Worm (Caenorhabditis elegans) whole organism, mixed stage, embryonic: ENCODE results near the gene oac-58.
"Not testable (repeated sequence)": the region's sequence is repeated elsewhere in the genome, so short reads cannot be mapped to it uniquely, and the experiment has no call there.

Source experiments
- M03D4.4 ChIP-seq: sonication (generic microtip); optimal IDR thresholded peaks from 2 replicates; lab custom pipeline; 2017; ENCODE audit warnings: mild to moderate bottlenecking, missing genetic modification characterization, missing compliant biosample characterization
- blmp-1 ChIP-seq: fragments of 150-350 bp; optimal IDR thresholded peaks from 2 replicates; lab custom pipeline; 2014; ENCODE audit warnings: missing biosample characterization, missing genetic modification characterization
- ceh-83 ChIP-seq: fragments of 200-800 bp; sonication (Bioruptor generic); optimal IDR thresholded peaks from 2 replicates; lab custom pipeline; 2018; ENCODE audit warnings: mild to moderate bottlenecking, missing genetic modification characterization, missing compliant biosample characterization
- ces-1 ChIP-seq: fragments of 150-350 bp; optimal IDR thresholded peaks from 2 replicates; lab custom pipeline; 2014; ENCODE audit warnings: missing biosample characterization, missing genetic modification reagents, missing genetic modification characterization
- cnd-1 ChIP-seq: fragments of 200-800 bp; sonication (Bioruptor generic); optimal IDR thresholded peaks from 2 replicates; lab custom pipeline; 2018; ENCODE audit warnings: mild to moderate bottlenecking, missing genetic modification characterization, missing compliant biosample characterization
- drap-1 ChIP-seq: fragments of 200-800 bp; sonication (Bioruptor generic); optimal IDR thresholded peaks from 3 replicates; lab custom pipeline; 2018; ENCODE audit warnings: mild to moderate bottlenecking, missing genetic modification characterization, missing compliant biosample characterization
- elt-1 ChIP-seq: sonication (generic microtip); optimal IDR thresholded peaks from 2 replicates; lab custom pipeline; 2017; ENCODE audit warnings: missing genetic modification characterization, mild to moderate bottlenecking, missing compliant biosample characterization, antibody characterized with exemption, moderate library complexity, borderline replicate concordance; ENCODE audit not compliant: insufficient read depth
- elt-3 ChIP-seq: fragments of 150-350 bp; optimal IDR thresholded peaks from 2 replicates; lab custom pipeline; 2014; ENCODE audit warnings: missing biosample characterization, missing genetic modification characterization
- flh-1 ChIP-seq: fragments of 200-800 bp; sonication (Bioruptor generic); optimal IDR thresholded peaks from 2 replicates; lab custom pipeline; 2018; ENCODE audit warnings: mild to moderate bottlenecking, missing genetic modification characterization, moderate library complexity, missing compliant biosample characterization
- ham-2 ChIP-seq: fragments of 200-800 bp; sonication (Bioruptor generic); optimal IDR thresholded peaks from 2 replicates; lab custom pipeline; 2018; ENCODE audit warnings: mild to moderate bottlenecking, missing genetic modification characterization, missing compliant biosample characterization
- hlh-1 ChIP-seq: fragments of 150-350 bp; optimal IDR thresholded peaks from 2 replicates; lab custom pipeline; 2014; ENCODE audit warnings: missing biosample characterization, missing genetic modification reagents, missing genetic modification characterization
- lin-13 ChIP-seq: fragments of 150-350 bp; optimal IDR thresholded peaks from 2 replicates; lab custom pipeline; 2014; ENCODE audit warnings: missing biosample characterization, missing genetic modification characterization
- lin-32 ChIP-seq: fragments of 200-800 bp; sonication (Bioruptor generic); optimal IDR thresholded peaks from 2 replicates; lab custom pipeline; 2018; ENCODE audit warnings: mild to moderate bottlenecking, missing genetic modification characterization, missing compliant biosample characterization
- lsy-2 ChIP-seq: fragments of 150-350 bp; optimal IDR thresholded peaks from 2 replicates; lab custom pipeline; 2014; ENCODE audit warnings: missing biosample characterization, missing genetic modification characterization
- mep-1 ChIP-seq: fragments of 150-350 bp; optimal IDR thresholded peaks from 2 replicates; lab custom pipeline; 2017; ENCODE audit warnings: missing biosample characterization, missing genetic modification reagents, missing genetic modification characterization, inconsistent platforms
- mls-2 ChIP-seq: sonication (generic microtip); optimal IDR thresholded peaks from 2 replicates; lab custom pipeline; 2016; ENCODE audit warnings: mild to moderate bottlenecking, missing genetic modification characterization, moderate library complexity, missing compliant biosample characterization
- nhr-12 ChIP-seq: fragments of 150-350 bp; optimal IDR thresholded peaks from 2 replicates; lab custom pipeline; 2014; ENCODE audit warnings: missing biosample characterization, missing genetic modification characterization
- nhr-2 ChIP-seq: fragments of 150-350 bp; optimal IDR thresholded peaks from 2 replicates; lab custom pipeline; 2014; ENCODE audit warnings: missing biosample characterization, missing genetic modification characterization
- nhr-237 ChIP-seq: fragments of 150-350 bp; optimal IDR thresholded peaks from 2 replicates; lab custom pipeline; 2014; ENCODE audit warnings: missing biosample characterization, missing genetic modification characterization
- nhr-76 ChIP-seq: sonication (generic microtip); optimal IDR thresholded peaks from 2 replicates; lab custom pipeline; 2017; ENCODE audit warnings: missing biosample characterization, missing genetic modification characterization
- pha-4 ChIP-seq: fragments of 150-350 bp; optimal IDR thresholded peaks from 2 replicates; lab custom pipeline; 2018; ENCODE audit warnings: missing biosample characterization, missing genetic modification reagents, missing genetic modification characterization
- sem-2 ChIP-seq: fragments of 200-800 bp; sonication (Bioruptor generic); optimal IDR thresholded peaks from 2 replicates; lab custom pipeline; 2018; ENCODE audit warnings: mild to moderate bottlenecking, missing genetic modification characterization, missing compliant biosample characterization
- snpc-4 ChIP-seq: fragments of 150-350 bp; optimal IDR thresholded peaks from 2 replicates; lab custom pipeline; 2014; ENCODE audit warnings: missing biosample characterization, missing genetic modification characterization
- sptf-1 ChIP-seq: sonication (generic microtip); optimal IDR thresholded peaks from 2 replicates; lab custom pipeline; 2017; ENCODE audit warnings: mild to moderate bottlenecking, missing genetic modification characterization, moderate library complexity, missing compliant biosample characterization
- tbx-8 ChIP-seq: fragments of 200-800 bp; sonication (Bioruptor generic); optimal IDR thresholded peaks from 2 replicates; lab custom pipeline; 2018; ENCODE audit warnings: mild to moderate bottlenecking, missing genetic modification characterization, moderate library complexity, missing compliant biosample characterization
- unc-120 ChIP-seq: sonication (generic microtip); optimal IDR thresholded peaks from 2 replicates; lab custom pipeline; 2017; ENCODE audit warnings: missing genetic modification characterization, missing compliant biosample characterization; ENCODE audit not compliant: poor library complexity, severe bottlenecking
- unc-39 ChIP-seq: fragments of 150-350 bp; optimal IDR thresholded peaks from 2 replicates; lab custom pipeline; 2014; ENCODE audit warnings: missing biosample characterization, missing genetic modification characterization
- unc-62 ChIP-seq: fragments of 150-350 bp; optimal IDR thresholded peaks from 2 replicates; lab custom pipeline; 2014; ENCODE audit warnings: missing biosample characterization, missing genetic modification reagents, missing genetic modification characterization
- zip-8 ChIP-seq: fragments of 150-350 bp; optimal IDR thresholded peaks from 2 replicates; lab custom pipeline; 2014; ENCODE audit warnings: missing biosample characterization, missing genetic modification characterization
- ztf-11 ChIP-seq: fragments of 150-350 bp; optimal IDR thresholded peaks from 2 replicates; lab custom pipeline; 2014; ENCODE audit warnings: missing biosample characterization, missing genetic modification characterization

Gene oac-58

ce11 chrIV:12330840-12331359 lies 19.4 kb upstream of the oac-58 start, which contains the start of gene ufd-1:
TSS of gene ufd-1 (minus strand) at chrIV:12330890.
- TF ChIP-seq mep-1 (tag; lab: Kevin White, UChicago) (peak; percentile 8), unc-39 (tag; lab: Kevin White, UChicago) (no peak)

ce11 chrIV:12326932-12327331 lies 15.4 kb upstream of the oac-58 start, which contains the start of gene F19B6.3:
TSS of gene F19B6.3 (plus strand) at chrIV:12327232.
- not testable (repeated sequence) for TF ChIP-seq unc-120; nhr-237; drap-1 (GFP tag; lab: Kevin White, UChicago)

ce11 chrIV:12307720-12308119 lies 3.8 kb downstream of the oac-58 start, which contains the start of gene oac-57:
TSS of gene oac-57 (minus strand) at chrIV:12307820.
- TF ChIP-seq unc-120: no peak
- no peak for TF ChIP-seq zip-8
- TF ChIP-seq nhr-2 (tag; lab: Kevin White, UChicago): no peak
- no peak for TF ChIP-seq pha-4 (tag; lab: Kevin White, UChicago)
- no peak for TF ChIP-seq ham-2 (GFP tag; lab: Kevin White, UChicago)
- no peak for TF ChIP-seq mep-1 (tag; lab: Kevin White, UChicago)
- no peak for TF ChIP-seq tbx-8 (GFP tag; lab: Kevin White, UChicago)
- TF ChIP-seq blmp-1: no peak
- TF ChIP-seq lin-13 (tag; lab: Kevin White, UChicago): no peak
- TF ChIP-seq nhr-76 (tag; lab: Kevin White, UChicago): no peak
- no peak for TF ChIP-seq sem-2 (GFP tag; lab: Kevin White, UChicago)
- no peak for TF ChIP-seq sptf-1 (tag; lab: Kevin White, UChicago)
- no peak for TF ChIP-seq flh-1 (GFP tag; lab: Kevin White, UChicago)
- TF ChIP-seq ceh-83 (GFP tag; lab: Kevin White, UChicago): no peak
- TF ChIP-seq elt-3 (tag; lab: Kevin White, UChicago): no peak
- TF ChIP-seq M03D4.4 (tag; lab: Kevin White, UChicago): no peak
- no peak for TF ChIP-seq nhr-237
- no peak for TF ChIP-seq nhr-12 (tag; lab: Kevin White, UChicago)
- no peak for TF ChIP-seq ztf-11 (tag; lab: Kevin White, UChicago)

- no peak for TF ChIP-seq ces-1 (GFP tag; lab: Kevin White, UChicago)
- no peak for TF ChIP-seq ztf-11 (tag; lab: Kevin White, UChicago)
- no peak for TF ChIP-seq pha-4 (tag; lab: Kevin White, UChicago)
- TF ChIP-seq tbx-8 (GFP tag; lab: Kevin White, UChicago): no peak
- no peak for TF ChIP-seq lsy-2 (tag; lab: Kevin White, UChicago)
- TF ChIP-seq zip-8: no peak
- no peak for TF ChIP-seq sem-2 (GFP tag; lab: Kevin White, UChicago)
- no peak for TF ChIP-seq drap-1 (GFP tag; lab: Kevin White, UChicago)
- TF ChIP-seq mls-2 (tag; lab: Kevin White, UChicago): no peak
- TF ChIP-seq unc-39 (tag; lab: Kevin White, UChicago): no peak
- no peak for TF ChIP-seq ham-2 (GFP tag; lab: Kevin White, UChicago)
- no peak for TF ChIP-seq elt-1 (tag; lab: Kevin White, UChicago)
- no peak for TF ChIP-seq flh-1 (GFP tag; lab: Kevin White, UChicago)
- no peak for TF ChIP-seq snpc-4 (tag; lab: Kevin White, UChicago)
- no peak for TF ChIP-seq nhr-12 (tag; lab: Kevin White, UChicago)
- no peak for TF ChIP-seq unc-120
- no peak for TF ChIP-seq lin-13 (tag; lab: Kevin White, UChicago)
- no peak for TF ChIP-seq unc-62 (GFP tag; lab: Kevin White, UChicago)
- no peak for TF ChIP-seq hlh-1
- no peak for TF ChIP-seq mep-1 (tag; lab: Kevin White, UChicago)
Observed at ce11 chrIV:12305956-12306355, 5.5 kb downstream of the oac-58 start.

ce11 chrIV:12304750-12305149 lies 6.7 kb downstream of the oac-58 start:
- TF ChIP-seq drap-1 (GFP tag; lab: Kevin White, UChicago): no peak
- TF ChIP-seq sptf-1 (tag; lab: Kevin White, UChicago): no peak
- TF ChIP-seq nhr-76 (tag; lab: Kevin White, UChicago): no peak
- no peak for TF ChIP-seq lin-32 (GFP tag; lab: Kevin White, UChicago)
- no peak for TF ChIP-seq cnd-1
- TF ChIP-seq lin-13 (tag; lab: Kevin White, UChicago): no peak
